Worm (Caenorhabditis elegans) whole organism, mixed stage, embryonic: ENCODE data around the gene mak-1.

ENCODE experiments used
- M03D4.4 ChIP-seq: sonication (generic microtip); optimal IDR thresholded peaks from 2 replicates; lab custom pipeline; 2017; ENCODE audit warnings: mild to moderate bottlenecking, missing genetic modification characterization, missing compliant biosample characterization
- bed-3 ChIP-seq: fragments of 200-800 bp; sonication (Bioruptor generic); optimal IDR thresholded peaks from 3 replicates; lab custom pipeline; 2018; ENCODE audit warnings: mild to moderate bottlenecking, missing genetic modification characterization, moderate library complexity, missing compliant biosample characterization
- ceh-39 ChIP-seq: fragments of 150-350 bp; optimal IDR thresholded peaks from 2 replicates; lab custom pipeline; 2014; ENCODE audit warnings: missing biosample characterization, missing genetic modification characterization
- ceh-43 ChIP-seq: fragments of 200-800 bp; sonication (Bioruptor generic); optimal IDR thresholded peaks from 2 replicates; lab custom pipeline; 2018; ENCODE audit warnings: mild to moderate bottlenecking, missing genetic modification characterization, moderate library complexity, missing compliant biosample characterization
- ceh-83 ChIP-seq: fragments of 200-800 bp; sonication (Bioruptor generic); optimal IDR thresholded peaks from 2 replicates; lab custom pipeline; 2018; ENCODE audit warnings: mild to moderate bottlenecking, missing genetic modification characterization, missing compliant biosample characterization
- ces-1 ChIP-seq: fragments of 150-350 bp; optimal IDR thresholded peaks from 2 replicates; lab custom pipeline; 2014; ENCODE audit warnings: missing biosample characterization, missing genetic modification reagents, missing genetic modification characterization
- cnd-1 ChIP-seq: fragments of 200-800 bp; sonication (Bioruptor generic); optimal IDR thresholded peaks from 2 replicates; lab custom pipeline; 2018; ENCODE audit warnings: mild to moderate bottlenecking, missing genetic modification characterization, missing compliant biosample characterization
- elt-1 ChIP-seq: sonication (generic microtip); optimal IDR thresholded peaks from 2 replicates; lab custom pipeline; 2017; ENCODE audit warnings: missing genetic modification characterization, mild to moderate bottlenecking, missing compliant biosample characterization, antibody characterized with exemption, moderate library complexity, borderline replicate concordance; ENCODE audit not compliant: insufficient read depth
- elt-3 ChIP-seq: fragments of 150-350 bp; optimal IDR thresholded peaks from 2 replicates; lab custom pipeline; 2014; ENCODE audit warnings: missing biosample characterization, missing genetic modification characterization
- flh-1 ChIP-seq: fragments of 200-800 bp; sonication (Bioruptor generic); optimal IDR thresholded peaks from 2 replicates; lab custom pipeline; 2018; ENCODE audit warnings: mild to moderate bottlenecking, missing genetic modification characterization, moderate library complexity, missing compliant biosample characterization
- ham-2 ChIP-seq: fragments of 200-800 bp; sonication (Bioruptor generic); optimal IDR thresholded peaks from 2 replicates; lab custom pipeline; 2018; ENCODE audit warnings: mild to moderate bottlenecking, missing genetic modification characterization, missing compliant biosample characterization
- hlh-1 ChIP-seq: fragments of 150-350 bp; optimal IDR thresholded peaks from 2 replicates; lab custom pipeline; 2014; ENCODE audit warnings: missing biosample characterization, missing genetic modification reagents, missing genetic modification characterization
- lin-13 ChIP-seq: fragments of 150-350 bp; optimal IDR thresholded peaks from 2 replicates; lab custom pipeline; 2014; ENCODE audit warnings: missing biosample characterization, missing genetic modification characterization
- lin-32 ChIP-seq: fragments of 200-800 bp; sonication (Bioruptor generic); optimal IDR thresholded peaks from 2 replicates; lab custom pipeline; 2018; ENCODE audit warnings: mild to moderate bottlenecking, missing genetic modification characterization, missing compliant biosample characterization
- lsy-2 ChIP-seq: fragments of 150-350 bp; optimal IDR thresholded peaks from 2 replicates; lab custom pipeline; 2014; ENCODE audit warnings: missing biosample characterization, missing genetic modification characterization
- mab-5 ChIP-seq: fragments of 150-350 bp; optimal IDR thresholded peaks from 2 replicates; lab custom pipeline; 2014; ENCODE audit warnings: missing biosample characterization, missing genetic modification characterization
- mep-1 ChIP-seq: fragments of 150-350 bp; optimal IDR thresholded peaks from 2 replicates; lab custom pipeline; 2017; ENCODE audit warnings: missing biosample characterization, missing genetic modification reagents, missing genetic modification characterization, inconsistent platforms
- mls-2 ChIP-seq: sonication (generic microtip); optimal IDR thresholded peaks from 2 replicates; lab custom pipeline; 2016; ENCODE audit warnings: mild to moderate bottlenecking, missing genetic modification characterization, moderate library complexity, missing compliant biosample characterization
- nhr-12 ChIP-seq: fragments of 150-350 bp; optimal IDR thresholded peaks from 2 replicates; lab custom pipeline; 2014; ENCODE audit warnings: missing biosample characterization, missing genetic modification characterization
- nhr-237 ChIP-seq: fragments of 150-350 bp; optimal IDR thresholded peaks from 2 replicates; lab custom pipeline; 2014; ENCODE audit warnings: missing biosample characterization, missing genetic modification characterization
- nhr-28 ChIP-seq: fragments of 150-350 bp; optimal IDR thresholded peaks from 2 replicates; lab custom pipeline; 2014; ENCODE audit warnings: missing biosample characterization, missing genetic modification characterization
- nhr-76 ChIP-seq: sonication (generic microtip); optimal IDR thresholded peaks from 2 replicates; lab custom pipeline; 2017; ENCODE audit warnings: missing biosample characterization, missing genetic modification characterization
- pha-4 ChIP-seq: fragments of 150-350 bp; optimal IDR thresholded peaks from 2 replicates; lab custom pipeline; 2018; ENCODE audit warnings: missing biosample characterization, missing genetic modification reagents, missing genetic modification characterization
- sem-2 ChIP-seq: fragments of 200-800 bp; sonication (Bioruptor generic); optimal IDR thresholded peaks from 2 replicates; lab custom pipeline; 2018; ENCODE audit warnings: mild to moderate bottlenecking, missing genetic modification characterization, missing compliant biosample characterization
- snpc-4 ChIP-seq: fragments of 150-350 bp; optimal IDR thresholded peaks from 2 replicates; lab custom pipeline; 2014; ENCODE audit warnings: missing biosample characterization, missing genetic modification characterization
- sptf-1 ChIP-seq: sonication (generic microtip); optimal IDR thresholded peaks from 2 replicates; lab custom pipeline; 2017; ENCODE audit warnings: mild to moderate bottlenecking, missing genetic modification characterization, moderate library complexity, missing compliant biosample characterization
- tbx-8 ChIP-seq: fragments of 200-800 bp; sonication (Bioruptor generic); optimal IDR thresholded peaks from 2 replicates; lab custom pipeline; 2018; ENCODE audit warnings: mild to moderate bottlenecking, missing genetic modification characterization, moderate library complexity, missing compliant biosample characterization
- unc-120 ChIP-seq: sonication (generic microtip); optimal IDR thresholded peaks from 2 replicates; lab custom pipeline; 2017; ENCODE audit warnings: missing genetic modification characterization, missing compliant biosample characterization; ENCODE audit not compliant: poor library complexity, severe bottlenecking
- unc-39 ChIP-seq: fragments of 150-350 bp; optimal IDR thresholded peaks from 2 replicates; lab custom pipeline; 2014; ENCODE audit warnings: missing biosample characterization, missing genetic modification characterization
- unc-62 ChIP-seq: fragments of 150-350 bp; optimal IDR thresholded peaks from 2 replicates; lab custom pipeline; 2014; ENCODE audit warnings: missing biosample characterization, missing genetic modification reagents, missing genetic modification characterization
- ztf-11 ChIP-seq: fragments of 150-350 bp; optimal IDR thresholded peaks from 2 replicates; lab custom pipeline; 2014; ENCODE audit warnings: missing biosample characterization, missing genetic modification characterization

The mak-1 gene

ce11 chrII:8716231-8716878 lies 27.5 kb upstream of the mak-1 start, which contains the start of the genes cyn-11 and T01B7.5:
Gene cyn-11, minus strand, starts transcription at chrII:8716281.
Gene T01B7.5, plus strand, starts transcription at chrII:8716828.
- TF ChIP-seq elt-1, result peak; percentile 47
- TF ChIP-seq hlh-1 (tag; lab: Kevin White, UChicago), result peak; percentile 17
- TF ChIP-seq cnd-1 (tag; lab: Kevin White, UChicago), result peak; percentile 31
- peak; percentile 43 for TF ChIP-seq M03D4.4 (tag; lab: Kevin White, UChicago)
- TF ChIP-seq ztf-11, result no peak
- no peak for TF ChIP-seq nhr-28
- TF ChIP-seq lin-13 (tag; lab: Kevin White, UChicago), result no peak
- peak; percentile 49 for TF ChIP-seq lsy-2
- TF ChIP-seq mab-5 (tag; lab: Kevin White, UChicago), result no peak
- no peak for TF ChIP-seq nhr-237
- no peak for TF ChIP-seq bed-3 (GFP tag; lab: Kevin White, UChicago)
- peak; percentile 81 for TF ChIP-seq mep-1 (tag; lab: Kevin White, UChicago)
- TF ChIP-seq ham-2 (GFP tag; lab: Kevin White, UChicago), result peak; percentile 34
- no peak for TF ChIP-seq unc-62 (GFP tag; lab: Kevin White, UChicago)
- peak; percentile 34 for TF ChIP-seq unc-120 (tag; lab: Kevin White, UChicago)
- TF ChIP-seq sem-2, result no peak
- TF ChIP-seq tbx-8 (GFP tag; lab: Kevin White, UChicago), result no peak
- no peak for TF ChIP-seq nhr-76 (tag; lab: Kevin White, UChicago)
- TF ChIP-seq snpc-4 (tag; lab: Kevin White, UChicago), result no peak
- peak; percentile 62 for TF ChIP-seq ces-1 (GFP tag; lab: Kevin White, UChicago)
- no peak for TF ChIP-seq ceh-83 (GFP tag; lab: Kevin White, UChicago)
- TF ChIP-seq ceh-43, result peak; percentile 48

DNA sequence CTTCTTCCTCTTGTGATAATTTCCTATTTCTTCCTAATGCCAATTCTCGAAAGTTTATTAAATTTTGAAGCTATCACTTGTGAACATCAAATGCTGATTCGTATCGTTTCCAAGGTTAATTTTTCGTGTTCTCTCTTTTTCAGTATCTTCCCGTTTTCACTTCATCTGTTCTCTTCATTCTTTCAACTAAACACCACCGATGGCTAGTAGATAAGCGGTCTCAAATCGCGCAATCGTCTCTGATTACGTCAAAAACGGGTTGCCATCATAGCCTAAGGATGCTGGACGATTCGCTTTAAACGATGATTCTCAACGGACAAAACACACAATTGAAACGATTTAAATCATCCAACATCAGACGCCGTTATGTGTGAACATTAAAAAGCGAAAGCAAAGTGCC lies 26.3 kb upstream of the mak-1 start:
- TF ChIP-seq elt-1 (peak; percentile 64), sptf-1 (tag; lab: Kevin White, UChicago) (no peak)

DNA sequence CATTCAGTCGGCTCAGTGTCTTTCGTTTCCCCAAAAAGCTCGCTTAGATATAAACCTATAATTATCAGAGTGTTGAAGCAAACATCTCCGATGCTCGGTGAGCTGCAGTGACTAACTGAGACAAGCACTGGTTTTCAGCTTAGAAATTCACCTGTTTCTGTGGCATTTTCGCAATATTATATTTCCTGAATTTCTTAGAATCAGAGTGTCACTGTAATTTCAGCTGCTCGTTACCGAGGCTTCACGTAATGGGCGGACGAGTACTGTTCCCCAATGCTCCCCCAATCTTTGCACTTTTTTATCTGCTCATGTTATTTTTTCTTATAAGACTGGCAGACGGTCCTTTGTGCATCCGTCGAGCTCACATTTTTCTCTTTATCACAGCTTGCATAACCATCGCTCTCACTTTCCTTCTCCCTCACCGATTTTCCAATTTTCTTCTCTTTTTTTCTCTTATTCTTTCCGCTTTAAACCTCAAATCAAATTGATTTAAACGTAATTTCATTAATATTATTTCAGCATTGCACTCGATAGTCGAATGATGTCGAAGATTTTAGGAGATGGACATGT lies 21.8 kb upstream of the mak-1 start, which contains the start of gene trcs-2:
Gene trcs-2, plus strand, starts transcription at position 520 of the 570 bp plus-strand sequence.
- TF ChIP-seq cnd-1 (tag; lab: Kevin White, UChicago) (no peak), lin-13 (tag; lab: Kevin White, UChicago) (no peak), elt-3 (tag; lab: Kevin White, UChicago) (no peak), elt-1 (no peak), ces-1 (GFP tag; lab: Kevin White, UChicago) (no peak), lin-32 (GFP tag; lab: Kevin White, UChicago) (no peak), sem-2 (no peak), mab-5 (tag; lab: Kevin White, UChicago) (no peak), ceh-83 (GFP tag; lab: Kevin White, UChicago) (no peak), unc-62 (GFP tag; lab: Kevin White, UChicago) (no peak), M03D4.4 (tag; lab: Kevin White, UChicago) (no peak), hlh-1 (tag; lab: Kevin White, UChicago) (no peak), nhr-28 (no peak), nhr-237 (no peak), unc-39 (no peak), pha-4 (no peak)

- TF ChIP-seq flh-1 (GFP tag; lab: Kevin White, UChicago) (no peak), lin-32 (GFP tag; lab: Kevin White, UChicago) (no peak), hlh-1 (tag; lab: Kevin White, UChicago) (no peak), elt-1 (no peak), nhr-12 (tag; lab: Kevin White, UChicago) (no peak), mls-2 (tag; lab: Kevin White, UChicago) (no peak), sem-2 (no peak), ham-2 (GFP tag; lab: Kevin White, UChicago) (no peak), unc-39 (no peak), ceh-43 (no peak), pha-4 (no peak), ceh-39 (no peak), unc-120 (tag; lab: Kevin White, UChicago) (no peak), mab-5 (tag; lab: Kevin White, UChicago) (no peak), cnd-1 (tag; lab: Kevin White, UChicago) (no peak)
Measured at ce11 chrII:8726700-8727099, 17.2 kb upstream of the mak-1 start, which contains the start of gene T01B7.9. Gene T01B7.9, minus strand, starts transcription at chrII:8726800.
